Fruit fly (Drosophila melanogaster) Kc167 (cell line): ENCODE measurements around the gene CG4576.

Experiments
- h ChIP-seq: fragments of >200 bp; optimal IDR thresholded peaks from 3 replicates; lab custom pipeline; 2018; ENCODE audit warnings: missing external identifiers
- ttk ChIP-seq: sonication (Bioruptor generic); optimal IDR thresholded peaks from 2 replicates; lab custom pipeline; 2017; ENCODE audit warnings: missing external identifiers

DNA sequence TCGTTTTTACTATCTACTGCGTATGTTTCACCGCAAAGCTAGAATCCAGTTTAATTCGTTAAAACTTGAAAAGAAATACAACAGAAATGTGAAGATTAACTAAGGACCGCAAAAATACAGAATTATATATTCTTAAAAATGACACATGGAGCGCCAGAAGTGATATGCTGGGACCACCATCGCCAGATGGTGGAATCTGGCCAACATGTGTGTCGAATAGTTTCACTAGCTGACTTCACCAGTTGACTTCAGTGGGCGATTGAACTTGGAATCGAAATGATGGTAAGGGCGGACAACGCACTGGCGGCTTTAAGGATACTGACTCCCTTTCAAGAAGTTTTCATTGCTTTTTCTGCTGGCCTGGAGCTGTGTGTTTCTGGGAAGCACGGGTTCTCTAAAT lies 23.5 kb upstream of the CG4576 start, which contains the start of gene CG9593:
- TF ChIP-seq ttk (lab: Kevin White, UChicago) (no peak), h (lab: Kevin White, UChicago) (no peak)
